Fruit fly (Drosophila melanogaster) whole organism, wandering third instar larva: ENCODE results near the gene CG13097.
A peak's percentile ranks its signal among the peaks of the same experiment; 100 is the strongest.

Experiments used
- Abd-B ChIP-seq: fragments of >200 bp; optimal IDR thresholded peaks from 2 replicates; lab custom pipeline; 2017; ENCODE audit warnings: missing biosample characterization, missing genetic modification characterization
- CG32264 ChIP-seq: fragments of 200-800 bp; sonication (Bioruptor generic); optimal IDR thresholded peaks from 2 replicates; lab custom pipeline; 2016; ENCODE audit warnings: missing biosample characterization, missing genetic modification characterization
- CG9705 ChIP-seq: fragments of 200-800 bp; sonication (Bioruptor generic); optimal IDR thresholded peaks from 2 replicates; lab custom pipeline; 2018; ENCODE audit warnings: missing biosample characterization, mild to moderate bottlenecking, missing genetic modification characterization
- CrebA ChIP-seq: fragments of 200-800 bp; sonication (Bioruptor generic); optimal IDR thresholded peaks from 2 replicates; lab custom pipeline; 2016; ENCODE audit warnings: missing biosample characterization, mild to moderate bottlenecking, missing genetic modification characterization, borderline replicate concordance
- Dfd ChIP-seq: fragments of >200 bp; optimal IDR thresholded peaks from 2 replicates; lab custom pipeline; 2017; ENCODE audit warnings: missing biosample characterization, missing genetic modification characterization
- Dif ChIP-seq: fragments of 200-275, 200-300 bp; sonication (Bioruptor generic); optimal IDR thresholded peaks from 2 replicates; lab custom pipeline; 2018; ENCODE audit warnings: missing biosample characterization, missing genetic modification characterization; ENCODE audit not compliant: partially characterized antibody
- GATAd ChIP-seq: sonication (Bioruptor generic); optimal IDR thresholded peaks from 2 replicates; lab custom pipeline; 2016; ENCODE audit warnings: missing biosample characterization, missing genetic modification characterization
- HLH106 ChIP-seq: fragments of 200-800 bp; optimal IDR thresholded peaks from 3 replicates; lab custom pipeline; 2019; ENCODE audit warnings: missing biosample characterization, mild to moderate bottlenecking, missing genetic modification characterization, moderate library complexity
- Hnf4 ChIP-seq: fragments of 200-800 bp; sonication (Bioruptor generic); optimal IDR thresholded peaks from 2 replicates; lab custom pipeline; 2016; ENCODE audit warnings: missing biosample characterization, mild to moderate bottlenecking, missing genetic modification characterization
- Hr78 ChIP-seq: fragments of >200 bp; optimal IDR thresholded peaks from 2 replicates; lab custom pipeline; 2017; ENCODE audit warnings: missing biosample characterization, missing genetic modification characterization
- Hr83 ChIP-seq: fragments of 200-300 bp; sonication (Bioruptor generic); optimal IDR thresholded peaks from 2 replicates; lab custom pipeline; 2016; ENCODE audit warnings: missing biosample characterization, mild to moderate bottlenecking, missing genetic modification characterization, moderate library complexity; ENCODE audit not compliant: poor library complexity, severe bottlenecking
- Jra ChIP-seq: sonication (Bioruptor generic); optimal IDR thresholded peaks from 2 replicates; lab custom pipeline; 2016; ENCODE audit warnings: missing biosample characterization, missing genetic modification characterization
- Mio ChIP-seq: sonication (Bioruptor generic); optimal IDR thresholded peaks from 2 replicates; lab custom pipeline; 2016; ENCODE audit warnings: missing biosample characterization, missing genetic modification characterization
- Myc ChIP-seq: fragments of >200 bp; optimal IDR thresholded peaks from 2 replicates; lab custom pipeline; 2017
- N ChIP-seq: fragments of >200 bp; optimal IDR thresholded peaks from 2 replicates; lab custom pipeline; 2018; ENCODE audit warnings: missing biosample characterization, missing external identifiers, missing genetic modification characterization
- OdsH ChIP-seq: fragments of 200-800 bp; sonication (Bioruptor generic); optimal IDR thresholded peaks from 2 replicates; lab custom pipeline; 2016; ENCODE audit warnings: missing biosample characterization, mild to moderate bottlenecking, missing genetic modification characterization
- Rel ChIP-seq, 2 experiments: fragments of 200-800 bp; sonication (Bioruptor generic) in 1 of 2; optimal IDR thresholded peaks; 2 replicates in 1 of 2; 3 replicates in 1 of 2; lab custom pipeline; 2016 to 2019; ENCODE audit warnings: mild to moderate bottlenecking in 2 of 2, missing biosample characterization in 2 of 2, missing genetic modification characterization in 2 of 2, moderate library complexity in 1 of 2
- Sp1 ChIP-seq: fragments of 200-800 bp; sonication (Bioruptor generic); optimal IDR thresholded peaks from 3 replicates; lab custom pipeline; 2019; ENCODE audit warnings: missing biosample characterization, mild to moderate bottlenecking, missing genetic modification characterization, moderate library complexity
- Vsx2 ChIP-seq: fragments of 200-300, 225-300 bp; sonication (Bioruptor generic); optimal IDR thresholded peaks from 2 replicates; lab custom pipeline; 2018; ENCODE audit warnings: missing biosample characterization, missing genetic modification characterization; ENCODE audit not compliant: partially characterized antibody
- br ChIP-seq: fragments of 200-800 bp; sonication (Bioruptor generic); optimal IDR thresholded peaks from 2 replicates; lab custom pipeline; 2016; ENCODE audit warnings: missing biosample characterization, missing genetic modification characterization
- brk ChIP-seq: fragments of 200-800 bp; sonication (Bioruptor generic); optimal IDR thresholded peaks from 2 replicates; lab custom pipeline; 2016; ENCODE audit warnings: missing biosample characterization, mild to moderate bottlenecking, missing genetic modification characterization
- dl ChIP-seq, 2 experiments: fragments of 175-275, 200-275 bp in 1 of 2; fragments of 200-275 bp in 1 of 2; sonication (Bioruptor generic); optimal IDR thresholded peaks; lab custom pipeline; 2018; ENCODE audit warnings: mild to moderate bottlenecking in 2 of 2, missing biosample characterization in 2 of 2, missing genetic modification characterization in 2 of 2, moderate library complexity in 2 of 2; ENCODE audit not compliant: partially characterized antibody in 2 of 2, insufficient read depth in 1 of 2
- dmrt93B ChIP-seq: fragments of 200-800 bp; sonication (Bioruptor generic); optimal IDR thresholded peaks from 2 replicates; lab custom pipeline; 2018; ENCODE audit warnings: missing biosample characterization, mild to moderate bottlenecking, missing genetic modification characterization
- dsf ChIP-seq: sonication (Bioruptor generic); optimal IDR thresholded peaks from 2 replicates; lab custom pipeline; 2016; ENCODE audit warnings: missing biosample characterization, missing genetic modification characterization, borderline replicate concordance
- ey ChIP-seq: fragments of 200-800 bp; sonication (Bioruptor generic); optimal IDR thresholded peaks from 2 replicates; lab custom pipeline; 2016; ENCODE audit warnings: missing biosample characterization, missing genetic modification characterization
- foxo ChIP-seq, 2 experiments: fragments of 200-800 bp; sonication (Bioruptor generic); optimal IDR thresholded peaks; 2 replicates in 1 of 2; 3 replicates in 1 of 2; lab custom pipeline; 2016 to 2017; ENCODE audit warnings: missing biosample characterization in 2 of 2, missing genetic modification characterization in 2 of 2
- fru ChIP-seq: fragments of 200-800 bp; sonication (Bioruptor generic); optimal IDR thresholded peaks from 3 replicates; lab custom pipeline; 2016; ENCODE audit warnings: missing biosample characterization, mild to moderate bottlenecking, missing genetic modification characterization
- h ChIP-seq: fragments of 200-800 bp; sonication (Bioruptor generic); optimal IDR thresholded peaks from 3 replicates; lab custom pipeline; 2016; ENCODE audit warnings: missing biosample characterization, mild to moderate bottlenecking, missing genetic modification characterization
- jim ChIP-seq: fragments of 175-275, 200-325 bp; sonication (Bioruptor generic); optimal IDR thresholded peaks from 2 replicates; lab custom pipeline; 2016; ENCODE audit warnings: missing biosample characterization, mild to moderate bottlenecking, missing genetic modification characterization
- lola ChIP-seq: fragments of >200 bp; optimal IDR thresholded peaks from 2 replicates; lab custom pipeline; 2017; ENCODE audit warnings: missing biosample characterization, missing genetic modification characterization
- pan ChIP-seq: fragments of >200 bp; optimal IDR thresholded peaks from 2 replicates; lab custom pipeline; 2017
- psq ChIP-seq: fragments of 200-800 bp; sonication (Bioruptor generic); optimal IDR thresholded peaks from 3 replicates; lab custom pipeline; 2017; ENCODE audit warnings: missing biosample characterization, mild to moderate bottlenecking, missing genetic modification characterization, moderate library complexity
- rgr ChIP-seq: fragments of 200-800 bp; sonication (Bioruptor generic); optimal IDR thresholded peaks from 3 replicates; lab custom pipeline; 2016; ENCODE audit warnings: missing biosample characterization, mild to moderate bottlenecking, missing genetic modification characterization
- sage ChIP-seq: fragments of 200-800 bp; sonication (Bioruptor generic); optimal IDR thresholded peaks from 2 replicates; lab custom pipeline; 2016; ENCODE audit warnings: missing biosample characterization, mild to moderate bottlenecking, missing genetic modification characterization
- sv ChIP-seq: fragments of 200-800 bp; sonication (Bioruptor generic); optimal IDR thresholded peaks from 3 replicates; lab custom pipeline; 2016; ENCODE audit warnings: missing biosample characterization, missing genetic modification characterization
- tai ChIP-seq: sonication (Bioruptor generic); optimal IDR thresholded peaks from 2 replicates; lab custom pipeline; 2016; ENCODE audit warnings: missing biosample characterization, missing genetic modification characterization
- usp ChIP-seq: fragments of >200 bp; optimal IDR thresholded peaks from 2 replicates; lab custom pipeline; 2017; ENCODE audit warnings: missing biosample characterization, missing genetic modification characterization
- woc ChIP-seq: sonication (Bioruptor generic); optimal IDR thresholded peaks from 2 replicates; lab custom pipeline; 2016; ENCODE audit warnings: missing biosample characterization, mild to moderate bottlenecking, missing genetic modification characterization

Gene CG13097

DNA sequence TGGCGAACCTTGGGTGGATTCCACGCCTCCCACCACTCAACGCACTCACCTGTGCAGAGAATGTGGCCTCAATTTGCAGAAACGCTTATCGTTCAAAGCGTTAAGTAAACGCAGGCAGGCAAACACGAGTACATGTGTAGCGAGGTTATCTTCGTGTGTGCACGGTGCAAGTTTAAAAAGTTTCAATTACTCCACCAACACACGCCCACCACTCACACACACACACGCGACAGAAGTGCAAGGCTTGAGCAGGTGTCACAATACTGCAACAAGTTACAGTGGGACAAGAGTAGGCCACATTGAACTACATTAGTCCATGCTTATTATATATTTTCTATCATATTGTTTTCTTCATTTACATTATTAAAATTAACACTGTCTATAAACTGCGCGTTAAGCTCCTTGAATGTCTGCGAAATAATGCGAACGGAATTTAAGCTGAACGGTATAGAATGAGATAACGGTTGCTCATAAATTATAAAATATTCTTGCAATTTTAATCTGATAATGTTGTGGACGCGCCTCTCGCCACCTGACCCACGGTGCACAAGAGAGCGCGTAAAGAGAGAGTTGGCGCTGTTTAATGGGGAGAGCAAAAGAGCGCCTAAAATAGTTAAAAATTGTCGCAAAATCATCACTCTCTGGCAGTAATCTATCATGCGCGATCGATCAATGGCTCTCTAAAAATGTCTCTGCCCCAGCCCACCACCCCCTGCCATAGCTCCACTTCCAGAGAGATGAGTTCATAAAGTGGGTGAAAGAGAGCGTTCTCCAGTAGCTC lies 20.0 kb upstream of the CG13097 start:
- TF ChIP-seq Abd-B (GFP tag; lab: Kevin White, UChicago) (no peak), br (GFP tag; lab: Kevin White, UChicago) (peak; percentile 97), Jra (GFP tag; lab: Kevin White, UChicago) (peak; percentile 84), foxo (GFP tag; optimal IDR thresholded peaks at IDR 0.05; lab: Kevin White, UChicago) (peak; percentile 87 to 95), CG9705 (GFP tag; lab: Kevin White, UChicago) (peak; percentile 92), CrebA (GFP tag; lab: Kevin White, UChicago) (peak; percentile 91), psq (peak; percentile 83), Vsx2 (GFP tag; lab: Kevin White, UChicago) (peak; percentile 57), Hnf4 (GFP tag; lab: Kevin White, UChicago) (peak; percentile 90), Mio (GFP tag; lab: Kevin White, UChicago) (peak; percentile 80), usp (no peak), OdsH (peak; percentile 95), h (peak; percentile 98), tai (GFP tag; lab: Kevin White, UChicago) (peak; percentile 88), brk (GFP tag; lab: Kevin White, UChicago) (peak; percentile 90), Rel (GFP tag; optimal IDR thresholded peaks at IDR 0.05; lab: Kevin White, UChicago) (peak; percentile 92), Rel (tag; optimal IDR thresholded peaks at IDR 0.05; lab: Kevin White, UChicago) (peak; percentile 77), GATAd (GFP tag; lab: Kevin White, UChicago) (peak; percentile 32), Hr83 (GFP tag; lab: Kevin White, UChicago) (peak; percentile 93), Dif (GFP tag; lab: Kevin White, UChicago) (peak; percentile 80), dsf (GFP tag; lab: Kevin White, UChicago) (peak; percentile 66), Hr78 (GFP tag; lab: Kevin White, UChicago) (no peak), N (GFP tag; lab: Kevin White, UChicago) (peak; percentile 12), sage (peak; percentile 93), CG32264 (GFP tag; lab: Kevin White, UChicago) (peak; percentile 83), Myc (lab: Kevin White, UChicago) (no peak), Dfd (peak; percentile 71), rgr (GFP tag; lab: Kevin White, UChicago) (peak; percentile 95), fru (GFP tag; lab: Kevin White, UChicago) (peak; percentile 96), sv (GFP tag; lab: Kevin White, UChicago) (peak; percentile 77), pan (lab: Kevin White, UChicago) (no peak), HLH106 (tag; lab: Kevin White, UChicago) (peak; percentile 97), dmrt93B (GFP tag; lab: Kevin White, UChicago) (peak; percentile 95), jim (GFP tag; lab: Kevin White, UChicago) (no peak), ey (GFP tag; lab: Kevin White, UChicago) (peak; percentile 94), dl (GFP tag; optimal IDR thresholded peaks at IDR 0.05; lab: Kevin White, UChicago; ENCODE audit: insufficient read depth in 1 of 2, partially characterized antibody in 2 of 2) (peak; percentile 86 to 87), lola (GFP tag; lab: Kevin White, UChicago) (no peak), Sp1 (peak; percentile 95), woc (GFP tag; lab: Kevin White, UChicago) (peak; percentile 91)

DNA sequence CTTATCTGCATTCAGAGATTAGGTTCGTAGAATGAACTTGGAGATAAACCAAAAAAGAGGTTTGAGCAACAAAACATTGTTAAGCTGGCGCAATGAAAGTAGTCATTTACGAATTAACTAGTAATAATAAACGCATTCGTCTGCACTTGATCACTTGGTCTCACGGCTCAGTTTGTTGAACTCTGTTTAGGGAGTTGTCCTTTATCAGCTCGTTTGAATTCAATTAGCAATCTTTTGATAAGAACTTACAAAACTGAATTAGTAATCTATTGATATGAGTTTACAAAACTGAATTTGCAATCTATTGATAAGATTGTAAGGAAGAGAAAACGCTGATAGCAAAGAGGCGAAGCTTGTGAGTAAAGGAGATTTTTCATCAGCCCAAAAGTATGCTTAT lies 19.4 kb upstream of the CG13097 start:
- TF ChIP-seq Rel (GFP tag; optimal IDR thresholded peaks at IDR 0.05; lab: Kevin White, UChicago) (no peak), Rel (tag; optimal IDR thresholded peaks at IDR 0.05; lab: Kevin White, UChicago) (no peak), psq (no peak), Myc (lab: Kevin White, UChicago) (peak; percentile 47), CG9705 (GFP tag; lab: Kevin White, UChicago) (no peak)
